Worm (Caenorhabditis elegans) whole organism, midembryonic: ENCODE results near the gene set-2.

Experiments
- T22C8.4 ChIP-seq: fragments of 200-800 bp; sonication (Bioruptor generic); IDR thresholded peaks from 2 replicates; pipeline ENCODE4 v1.3.6; 2022; ENCODE audit warnings: missing genetic modification characterization, missing compliant biosample characterization
- cog-1 ChIP-seq: sonication (generic microtip); optimal IDR thresholded peaks from 2 replicates; lab custom pipeline; 2016; ENCODE audit warnings: missing genetic modification characterization, missing compliant biosample characterization
- flt-1 ChIP-seq: fragments of 200-800 bp; sonication (Bioruptor generic); IDR thresholded peaks from 2 replicates; pipeline ENCODE4 v1.3.6; 2022; ENCODE audit warnings: missing genetic modification characterization, missing compliant biosample characterization
- klf-2 ChIP-seq: fragments of 200-800 bp; sonication (Bioruptor generic); conservative IDR thresholded peaks from 2 replicates; pipeline ENCODE4 v1.3.6; 2022; ENCODE audit warnings: missing genetic modification reagents, missing genetic modification characterization, missing compliant biosample characterization

- TF ChIP-seq T22C8.4 (GFP tag; lab: Robert Waterston, UW) (no peak), flt-1 (no peak), cog-1 (tag; lab: Kevin White, UChicago) (no peak), klf-2 (GFP tag; lab: Robert Waterston, UW) (no peak)
Measured at ce11 chrIII:4887291-4887690, 42.7 kb downstream of the set-2 start, which contains the start of gene clec-6.
